Fruit fly (Drosophila melanogaster) Kc167 (cell line): Measurements from ENCODE around the gene CG6415.

Source experiments
- Myc ChIP-seq: fragments of >200 bp; optimal IDR thresholded peaks from 2 replicates; lab custom pipeline; 2017; ENCODE audit warnings: missing external identifiers
- Sin3A ChIP-seq: fragments of >200 bp; optimal IDR thresholded peaks from 2 replicates; lab custom pipeline; 2018; ENCODE audit warnings: missing external identifiers
- h ChIP-seq: fragments of >200 bp; optimal IDR thresholded peaks from 3 replicates; lab custom pipeline; 2018; ENCODE audit warnings: missing external identifiers
- insv ChIP-seq: fragments of >200 bp; optimal IDR thresholded peaks from 3 replicates; lab custom pipeline; 2018; ENCODE audit warnings: missing external identifiers
- psq ChIP-seq: fragments of >200 bp; optimal IDR thresholded peaks from 2 replicates; lab custom pipeline; 2017; ENCODE audit warnings: missing external identifiers
- ttk ChIP-seq: sonication (Bioruptor generic); optimal IDR thresholded peaks from 2 replicates; lab custom pipeline; 2017; ENCODE audit warnings: missing external identifiers

dm6 chr2L:10709353-10709752 is 5.9 kb downstream of the CG6415 start, which contains the start of gene Lip2:
- TF ChIP-seq insv (lab: Kevin White, UChicago) (no peak), psq (lab: Kevin White, UChicago) (no peak), Sin3A (lab: Kevin White, UChicago) (no peak), Myc (no peak), h (lab: Kevin White, UChicago) (no peak), ttk (lab: Kevin White, UChicago) (no peak)
